Worm (Caenorhabditis elegans) whole organism, L4 larva: ENCODE results near the gene C05D11.5.

Experiments used
- fos-1 ChIP-seq: fragments of 150-350 bp; optimal IDR thresholded peaks from 2 replicates; lab custom pipeline; 2014; ENCODE audit warnings: missing biosample characterization, missing genetic modification characterization
- nhr-28 ChIP-seq: fragments of 150-350 bp; optimal IDR thresholded peaks from 2 replicates; lab custom pipeline; 2014; ENCODE audit warnings: missing biosample characterization, missing genetic modification characterization
- nhr-77 ChIP-seq: fragments of 150-350 bp; optimal IDR thresholded peaks from 2 replicates; lab custom pipeline; 2014; ENCODE audit warnings: missing biosample characterization, missing genetic modification characterization
- zip-2 ChIP-seq: fragments of 150-350 bp; optimal IDR thresholded peaks from 2 replicates; lab custom pipeline; 2014; ENCODE audit warnings: missing biosample characterization, missing genetic modification characterization

DNA sequence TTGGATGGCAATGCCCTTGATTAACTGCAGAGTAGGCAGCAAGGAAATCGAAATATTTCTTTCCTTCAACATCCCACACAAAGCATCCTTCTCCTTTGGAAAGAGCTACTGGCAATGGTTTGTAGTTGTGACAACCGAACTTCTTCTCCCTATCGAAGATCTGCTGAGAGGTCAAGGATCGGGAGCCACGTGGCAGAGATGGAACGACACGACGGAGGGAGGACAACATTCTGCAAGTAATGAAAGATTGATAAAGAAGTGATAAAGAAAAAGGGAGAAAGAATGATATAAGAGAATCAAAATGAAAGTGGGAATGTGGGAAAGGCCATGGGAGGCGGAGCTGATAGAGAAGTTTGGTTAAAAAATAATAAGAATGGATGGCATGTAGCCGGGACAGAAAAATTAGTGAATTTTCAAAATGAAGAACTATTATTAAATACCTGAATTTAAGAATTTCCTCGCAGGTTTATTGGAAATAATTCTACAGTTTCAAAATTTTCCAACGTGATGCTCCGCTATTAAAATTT, 16.0 kb downstream of the C05D11.5 start, which contains the start of gene oatr-1:
- TF ChIP-seq nhr-77 (tag; lab: Kevin White, UChicago) = no peak
- TF ChIP-seq nhr-28 = peak; percentile 48
- TF ChIP-seq fos-1 = no peak
- TF ChIP-seq zip-2 (tag; lab: Kevin White, UChicago) = no peak
